Worm (Caenorhabditis elegans) whole organism, L4 larva: ENCODE results near the gene F41D9.2.

Experiments used
- F37D6.2 ChIP-seq: sonication (generic microtip); optimal IDR thresholded peaks from 2 replicates; lab custom pipeline; 2016; ENCODE audit warnings: mild to moderate bottlenecking, missing genetic modification characterization, missing compliant biosample characterization
- ZK337.2 ChIP-seq: fragments of 200-800 bp; sonication (Bioruptor generic); IDR thresholded peaks from 2 replicates; pipeline ENCODE4 v1.3.6; 2022; ENCODE audit warnings: missing genetic modification reagents, missing genetic modification characterization, missing compliant biosample characterization
- ZK546.5 ChIP-seq, 2 experiments: sonication (generic microtip); optimal IDR thresholded peaks; 2 replicates each; lab custom pipeline; 2017; ENCODE audit warnings: missing biosample characterization in 2 of 2, missing genetic modification characterization in 2 of 2
- aha-1 ChIP-seq: fragments of 150-350 bp; peaks from one replicate; lab custom pipeline; 2014; ENCODE audit warnings: missing biosample characterization, missing genetic modification characterization
- aly-2 ChIP-seq: sonication (generic microtip); optimal IDR thresholded peaks from 2 replicates; lab custom pipeline; 2018; ENCODE audit warnings: missing biosample characterization, missing genetic modification characterization
- ceh-20 ChIP-seq: fragments of 200-800 bp; sonication (Bioruptor generic); IDR thresholded peaks from 2 replicates; pipeline ENCODE4 v1.3.6; 2022; ENCODE audit warnings: missing genetic modification reagents, missing genetic modification characterization, missing compliant biosample characterization
- ceh-32 ChIP-seq: sonication (generic microtip); optimal IDR thresholded peaks from 2 replicates; lab custom pipeline; 2016; ENCODE audit warnings: mild to moderate bottlenecking, missing genetic modification characterization, missing compliant biosample characterization; ENCODE audit not compliant: poor library complexity
- ceh-44 ChIP-seq: fragments of 200-800 bp; sonication (Bioruptor generic); IDR thresholded peaks from 2 replicates; pipeline ENCODE4 v1.3.6; 2022; ENCODE audit warnings: missing genetic modification reagents, missing genetic modification characterization, missing compliant biosample characterization
- ctbp-1 ChIP-seq: fragments of 200-800 bp; sonication (Bioruptor generic); IDR thresholded peaks from 2 replicates; pipeline ENCODE4 v1.3.6; 2022; ENCODE audit warnings: missing genetic modification reagents, missing genetic modification characterization, missing compliant biosample characterization
- daf-16 ChIP-seq, 3 experiments: sonication (generic microtip); optimal IDR thresholded peaks; 2 replicates each; lab custom pipeline; 2016 to 2017; ENCODE audit warnings: missing genetic modification characterization in 3 of 3, missing genetic modification reagents in 3 of 3, mild to moderate bottlenecking in 2 of 3, missing compliant biosample characterization in 2 of 3, missing biosample characterization in 1 of 3, moderate library complexity in 1 of 3
- dmd-6 ChIP-seq: fragments of 200-800 bp; sonication (Bioruptor generic); IDR thresholded peaks from 2 replicates; pipeline ENCODE4 v1.3.6; 2022; ENCODE audit warnings: missing genetic modification reagents, missing genetic modification characterization, missing compliant biosample characterization
- dpl-1 ChIP-seq: fragments of 150-350 bp; optimal IDR thresholded peaks from 2 replicates; lab custom pipeline; 2014; ENCODE audit warnings: missing biosample characterization, missing genetic modification reagents, missing genetic modification characterization
- dve-1 ChIP-seq: sonication (generic microtip); optimal IDR thresholded peaks from 2 replicates; lab custom pipeline; 2017; ENCODE audit warnings: antibody characterized with exemption, mild to moderate bottlenecking, missing genetic modification characterization, missing compliant biosample characterization; ENCODE audit not compliant: insufficient read depth
- egl-43 ChIP-seq: fragments of 200-800 bp; sonication (Bioruptor generic); IDR thresholded peaks from 2 replicates; pipeline ENCODE4 v1.3.6; 2022; ENCODE audit warnings: missing genetic modification reagents, missing genetic modification characterization, missing compliant biosample characterization
- fkh-10 ChIP-seq: fragments of 150-350 bp; optimal IDR thresholded peaks from 2 replicates; lab custom pipeline; 2014; ENCODE audit warnings: missing biosample characterization, missing genetic modification reagents, missing genetic modification characterization
- hlh-11 ChIP-seq: fragments of 200-800 bp; sonication (Bioruptor generic); optimal IDR thresholded peaks from 2 replicates; lab custom pipeline; 2018; ENCODE audit warnings: mild to moderate bottlenecking, missing genetic modification characterization, missing compliant biosample characterization
- hlh-30 ChIP-seq: sonication (generic microtip); optimal IDR thresholded peaks from 2 replicates; lab custom pipeline; 2017; ENCODE audit warnings: antibody characterized with exemption, mild to moderate bottlenecking, missing genetic modification characterization, missing compliant biosample characterization; ENCODE audit not compliant: insufficient read depth
- hmg-1.1 ChIP-seq: fragments of 200-800 bp; sonication (Bioruptor generic); IDR thresholded peaks from 2 replicates; pipeline ENCODE4 v1.3.6; 2022; ENCODE audit warnings: missing genetic modification reagents, missing genetic modification characterization, missing compliant biosample characterization
- jun-1 ChIP-seq: fragments of 150-350 bp; optimal IDR thresholded peaks from 2 replicates; lab custom pipeline; 2014; ENCODE audit warnings: missing biosample characterization, missing genetic modification reagents, missing genetic modification characterization
- lin-13 ChIP-seq: fragments of 150-350 bp; optimal IDR thresholded peaks from 2 replicates; lab custom pipeline; 2014; ENCODE audit warnings: missing biosample characterization, missing genetic modification reagents, missing genetic modification characterization
- lin-15B ChIP-seq: fragments of 150-350 bp; sonication (generic microtip); optimal IDR thresholded peaks from 3 replicates; lab custom pipeline; 2014; ENCODE audit warnings: missing biosample characterization, missing genetic modification characterization
- lin-29 ChIP-seq: fragments of 200-800 bp; sonication (Bioruptor generic); IDR thresholded peaks from 2 replicates; pipeline ENCODE4 v1.3.6; 2022; ENCODE audit warnings: missing genetic modification reagents, missing genetic modification characterization, missing compliant biosample characterization
- lir-3 ChIP-seq: sonication (generic microtip); optimal IDR thresholded peaks from 2 replicates; lab custom pipeline; 2016; ENCODE audit warnings: mild to moderate bottlenecking, missing genetic modification characterization, missing compliant biosample characterization
- madf-9 ChIP-seq: fragments of 200-800 bp; sonication (Bioruptor generic); conservative IDR thresholded peaks from 2 replicates; pipeline ENCODE4 v1.3.6; 2022; ENCODE audit warnings: missing genetic modification reagents, missing genetic modification characterization, missing compliant biosample characterization
- mdl-1 ChIP-seq, 2 experiments: fragments of 150-350 bp in 1 of 2; sonication (generic microtip) in 1 of 2; optimal IDR thresholded peaks; 2 replicates each; lab custom pipeline; 2014 to 2017; ENCODE audit warnings: missing biosample characterization in 2 of 2, missing genetic modification characterization in 2 of 2
- mdt-29 ChIP-seq: fragments of 200-800 bp; sonication (Bioruptor generic); IDR thresholded peaks from 2 replicates; pipeline ENCODE4 v1.3.6; 2022; ENCODE audit warnings: missing genetic modification reagents, missing genetic modification characterization, missing compliant biosample characterization
- mep-1 ChIP-seq: fragments of 150-350 bp; sonication (generic microtip); optimal IDR thresholded peaks from 3 replicates; lab custom pipeline; 2014; ENCODE audit warnings: missing biosample characterization, missing genetic modification characterization
- mxl-3 ChIP-seq: fragments of 200-800 bp; sonication (Bioruptor generic); optimal IDR thresholded peaks from 2 replicates; lab custom pipeline; 2018; ENCODE audit warnings: mild to moderate bottlenecking, missing genetic modification characterization, missing compliant biosample characterization
- nhr-11 ChIP-seq: fragments of 150-350 bp; optimal IDR thresholded peaks from 2 replicates; lab custom pipeline; 2014; ENCODE audit warnings: missing biosample characterization, missing genetic modification characterization
- nhr-111 ChIP-seq: fragments of 200-800 bp; sonication (Bioruptor generic); optimal IDR thresholded peaks from 2 replicates; lab custom pipeline; 2018; ENCODE audit warnings: mild to moderate bottlenecking, missing genetic modification characterization, missing compliant biosample characterization
- nhr-25 ChIP-seq: sonication (generic microtip); optimal IDR thresholded peaks from 2 replicates; lab custom pipeline; 2017; ENCODE audit warnings: missing genetic modification characterization, mild to moderate bottlenecking, missing compliant biosample characterization, antibody characterized with exemption, moderate library complexity, borderline replicate concordance; ENCODE audit not compliant: insufficient read depth
- nhr-28 ChIP-seq: fragments of 150-350 bp; optimal IDR thresholded peaks from 2 replicates; lab custom pipeline; 2014; ENCODE audit warnings: missing biosample characterization, missing genetic modification characterization
- nhr-41 ChIP-seq: fragments of 200-800 bp; sonication (Bioruptor generic); IDR thresholded peaks from 2 replicates; pipeline ENCODE4 v1.3.6; 2022; ENCODE audit warnings: missing genetic modification reagents, missing genetic modification characterization, missing compliant biosample characterization
- nhr-42 ChIP-seq: fragments of 200-800 bp; sonication (Bioruptor generic); IDR thresholded peaks from 2 replicates; pipeline ENCODE4 v1.3.6; 2022; ENCODE audit warnings: missing genetic modification characterization, missing compliant biosample characterization
- nhr-48 ChIP-seq: sonication (generic microtip); optimal IDR thresholded peaks from 2 replicates; lab custom pipeline; 2016; ENCODE audit warnings: mild to moderate bottlenecking, missing genetic modification characterization, missing compliant biosample characterization
- nhr-6 ChIP-seq: fragments of 150-350 bp; optimal IDR thresholded peaks from 2 replicates; lab custom pipeline; 2014; ENCODE audit warnings: missing biosample characterization, missing genetic modification characterization
- nhr-77 ChIP-seq: fragments of 150-350 bp; optimal IDR thresholded peaks from 2 replicates; lab custom pipeline; 2014; ENCODE audit warnings: missing biosample characterization, missing genetic modification characterization
- php-3 ChIP-seq: fragments of 200-800 bp; sonication (Bioruptor generic); IDR thresholded peaks from 2 replicates; pipeline ENCODE4 v1.3.6; 2022; ENCODE audit warnings: missing genetic modification reagents, missing genetic modification characterization, missing compliant biosample characterization
- pqm-1 ChIP-seq: sonication (generic microtip); optimal IDR thresholded peaks from 2 replicates; lab custom pipeline; 2017; ENCODE audit warnings: missing biosample characterization, missing genetic modification characterization
- rbr-2 ChIP-seq: sonication (generic microtip); optimal IDR thresholded peaks from 2 replicates; lab custom pipeline; 2016; ENCODE audit warnings: missing genotype, missing genetic modification characterization, missing compliant biosample characterization
- snpc-4 ChIP-seq: fragments of 150-350 bp; optimal IDR thresholded peaks from 2 replicates; lab custom pipeline; 2014; ENCODE audit warnings: missing biosample characterization, missing genetic modification characterization
- spr-1 ChIP-seq: sonication (generic microtip); optimal IDR thresholded peaks from 2 replicates; lab custom pipeline; 2016; ENCODE audit warnings: mild to moderate bottlenecking, missing genetic modification characterization, missing compliant biosample characterization
- tra-1 ChIP-seq: fragments of 200-800 bp; sonication (Bioruptor generic); IDR thresholded peaks from 2 replicates; pipeline ENCODE4 v1.3.6; 2022; ENCODE audit warnings: missing genetic modification reagents, missing genetic modification characterization, missing compliant biosample characterization
- unc-39 ChIP-seq: sonication (generic microtip); optimal IDR thresholded peaks from 2 replicates; lab custom pipeline; 2017; ENCODE audit warnings: missing biosample characterization, missing genetic modification characterization
- vab-7 ChIP-seq: fragments of 200-800 bp; sonication (Bioruptor generic); IDR thresholded peaks from 2 replicates; pipeline ENCODE4 v1.3.6; 2022; ENCODE audit warnings: missing genetic modification reagents, missing genetic modification characterization, missing compliant biosample characterization
- zag-1 ChIP-seq: fragments of 150-350 bp; optimal IDR thresholded peaks from 2 replicates; lab custom pipeline; 2014; ENCODE audit warnings: missing biosample characterization, missing genetic modification characterization
- zfp-2 ChIP-seq: sonication (generic microtip); optimal IDR thresholded peaks from 2 replicates; lab custom pipeline; 2016; ENCODE audit warnings: mild to moderate bottlenecking, missing genetic modification characterization, missing compliant biosample characterization
- zfp-3 ChIP-seq: fragments of 200-800 bp; sonication (Bioruptor generic); conservative IDR thresholded peaks from 2 replicates; pipeline ENCODE4 v1.3.6; 2022; ENCODE audit warnings: missing genetic modification reagents, missing genetic modification characterization, missing compliant biosample characterization
- ztf-7 ChIP-seq: fragments of 150-350 bp; optimal IDR thresholded peaks from 2 replicates; lab custom pipeline; 2014; ENCODE audit warnings: missing biosample characterization, missing genetic modification characterization

The F41D9.2 gene

ce11 chrX:8371906-8372305 is 12.8 kb downstream of the F41D9.2 start, which contains the start of gene nep-15:
nep-15 (plus strand) TSS chrX:8372206.
- TF ChIP-seq hlh-11 (tag; lab: Kevin White, UChicago) = no peak
- TF ChIP-seq spr-1 (tag; lab: Kevin White, UChicago) = no peak
- TF ChIP-seq zfp-3 (GFP tag; lab: Robert Waterston, UW) = no peak
- no peak for TF ChIP-seq zag-1 (tag; lab: Kevin White, UChicago)
- no peak for TF ChIP-seq zfp-2
- TF ChIP-seq ZK546.5 (tag; optimal IDR thresholded peaks at IDR 0.05; lab: Kevin White, UChicago) = no peak
- TF ChIP-seq tra-1 (GFP tag; lab: Robert Waterston, UW) = no peak
- no peak for TF ChIP-seq ceh-20 (GFP tag; lab: Robert Waterston, UW)
- no peak for TF ChIP-seq mdl-1 (tag; optimal IDR thresholded peaks at IDR 0.05; lab: Kevin White, UChicago)
- TF ChIP-seq egl-43 (GFP tag; lab: Robert Waterston, UW) = no peak
- no peak for TF ChIP-seq nhr-111 (GFP tag; lab: Kevin White, UChicago)
- no peak for TF ChIP-seq ZK337.2 (GFP tag; lab: Robert Waterston, UW)
- no peak for TF ChIP-seq fkh-10 (GFP tag; lab: Kevin White, UChicago)
- no peak for TF ChIP-seq nhr-42 (GFP tag; lab: Robert Waterston, UW)
- no peak for TF ChIP-seq ceh-44 (GFP tag; lab: Robert Waterston, UW)
- TF ChIP-seq lin-15B (tag; lab: Kevin White, UChicago) = no peak
- no peak for TF ChIP-seq rbr-2 (tag; lab: Kevin White, UChicago)
- TF ChIP-seq mep-1 (tag; lab: Kevin White, UChicago) = no peak
- TF ChIP-seq madf-9 (GFP tag; lab: Robert Waterston, UW) = no peak

ce11 chrX:8368210-8368609 is 16.5 kb downstream of the F41D9.2 start:
- TF ChIP-seq nhr-41 (no peak), fkh-10 (GFP tag; lab: Kevin White, UChicago) (peak; percentile 28), vab-7 (GFP tag; lab: Robert Waterston, UW) (no peak), nhr-25 (tag; lab: Kevin White, UChicago) (peak; percentile 40), nhr-48 (tag; lab: Kevin White, UChicago) (peak; percentile 33), dpl-1 (GFP tag; lab: Kevin White, UChicago) (peak; percentile 59), snpc-4 (no peak), aha-1 (tag; lab: Kevin White, UChicago) (peak; percentile 99), ctbp-1 (peak; percentile 63; the same call in 1 of the 2 replicates), spr-1 (tag; lab: Kevin White, UChicago) (peak; percentile 32), mxl-3 (GFP tag; lab: Kevin White, UChicago) (peak; percentile 53), nhr-28 (tag; lab: Kevin White, UChicago) (peak; percentile 84), aly-2 (tag; lab: Kevin White, UChicago) (no peak), lin-13 (GFP tag; lab: Kevin White, UChicago) (peak; percentile 50), nhr-77 (tag; lab: Kevin White, UChicago) (peak; percentile 73), nhr-6 (peak; percentile 83), nhr-111 (GFP tag; lab: Kevin White, UChicago) (no peak), ceh-32 (tag; lab: Kevin White, UChicago) (peak; percentile 19), jun-1 (no peak), ztf-7 (tag; lab: Kevin White, UChicago) (peak; percentile 26), dmd-6 (GFP tag; lab: Robert Waterston, UW) (peak; percentile 88), daf-16 (GFP tag; optimal IDR thresholded peaks at IDR 0.05; lab: Kevin White, UChicago) (peak in 1 of 2 experiments; percentile 23), daf-16 (tag; optimal IDR thresholded peaks at IDR 0.05; lab: Kevin White, UChicago) (peak; percentile 72), php-3 (GFP tag; lab: Robert Waterston, UW) (0 out of 2 replicates have a peak, but pooled peaks have one; percentile 41), pqm-1 (tag; lab: Kevin White, UChicago) (peak; percentile 41), hmg-1.1 (GFP tag; lab: Robert Waterston, UW) (peak; percentile 80), nhr-11 (tag; lab: Kevin White, UChicago) (peak; percentile 70), ceh-44 (GFP tag; lab: Robert Waterston, UW) (no peak), lir-3 (tag; lab: Kevin White, UChicago) (no peak), mep-1 (tag; lab: Kevin White, UChicago) (peak; percentile 90), unc-39 (tag; lab: Kevin White, UChicago) (no peak), lin-29 (no peak), rbr-2 (tag; lab: Kevin White, UChicago) (peak; percentile 81), F37D6.2 (tag; lab: Kevin White, UChicago) (peak; percentile 73), hlh-30 (tag; lab: Kevin White, UChicago) (peak; percentile 87), dve-1 (tag; lab: Kevin White, UChicago) (peak; percentile 91), mdt-29 (GFP tag; lab: Robert Waterston, UW) (no peak)
